Worm (Caenorhabditis elegans) whole organism, L2 larva: ENCODE measurements around the gene col-17.

Experiments
- C34F6.9 ChIP-seq: fragments of 150-350 bp; optimal IDR thresholded peaks from 2 replicates; lab custom pipeline; 2014; ENCODE audit warnings: missing biosample characterization, missing genetic modification characterization
- F13H6.1 ChIP-seq: sonication (generic microtip); optimal IDR thresholded peaks from 2 replicates; lab custom pipeline; 2016; ENCODE audit warnings: missing genetic modification characterization, missing compliant biosample characterization
- R02D3.7 ChIP-seq: fragments of 150-350 bp; optimal IDR thresholded peaks from 2 replicates; lab custom pipeline; 2014; ENCODE audit warnings: missing biosample characterization, missing genetic modification characterization
- Y55F3AM.14 ChIP-seq: fragments of 200-800 bp; sonication (Bioruptor generic); optimal IDR thresholded peaks from 2 replicates; lab custom pipeline; 2018; ENCODE audit warnings: mild to moderate bottlenecking, missing genetic modification characterization, missing compliant biosample characterization
- ZK546.5 ChIP-seq: sonication (generic microtip); optimal IDR thresholded peaks from 2 replicates; lab custom pipeline; 2017; ENCODE audit warnings: missing biosample characterization, missing genetic modification characterization
- alr-1 ChIP-seq: fragments of 150-350 bp; optimal IDR thresholded peaks from 2 replicates; lab custom pipeline; 2014; ENCODE audit warnings: missing biosample characterization, missing genetic modification characterization
- aly-2 ChIP-seq: fragments of 150-350 bp; optimal IDR thresholded peaks from 2 replicates; lab custom pipeline; 2014; ENCODE audit warnings: missing biosample characterization, missing genetic modification characterization
- ama-1 ChIP-seq: fragments of 150-350 bp; optimal IDR thresholded peaks from 2 replicates; lab custom pipeline; 2018; ENCODE audit warnings: inconsistent platforms
- blmp-1 ChIP-seq: sonication (generic microtip); optimal IDR thresholded peaks from 2 replicates; lab custom pipeline; 2017; ENCODE audit warnings: missing genetic modification characterization, mild to moderate bottlenecking, missing compliant biosample characterization, antibody characterized with exemption, moderate library complexity; ENCODE audit not compliant: insufficient read depth
- ceh-16 ChIP-seq: fragments of 150-350 bp; optimal IDR thresholded peaks from 2 replicates; lab custom pipeline; 2014; ENCODE audit warnings: missing biosample characterization, missing genetic modification characterization
- ceh-82 ChIP-seq: fragments of 150-350 bp; optimal IDR thresholded peaks from 2 replicates; lab custom pipeline; 2014; ENCODE audit warnings: missing biosample characterization, missing genetic modification characterization
- crh-2 ChIP-seq: sonication (generic microtip); optimal IDR thresholded peaks from 2 replicates; lab custom pipeline; 2017; ENCODE audit warnings: missing biosample characterization, missing genetic modification characterization
- dmd-4 ChIP-seq: sonication (generic microtip); optimal IDR thresholded peaks from 2 replicates; lab custom pipeline; 2017; ENCODE audit warnings: missing biosample characterization, missing genetic modification characterization
- egl-27 ChIP-seq: sonication (generic microtip); optimal IDR thresholded peaks from 3 replicates; lab custom pipeline; 2017; ENCODE audit warnings: missing biosample characterization, missing genetic modification reagents, missing genetic modification characterization
- elt-1 ChIP-seq: fragments of 150-350 bp; optimal IDR thresholded peaks from 2 replicates; lab custom pipeline; 2014; ENCODE audit warnings: missing biosample characterization, missing genetic modification characterization
- elt-3 ChIP-seq: sonication (generic microtip); optimal IDR thresholded peaks from 2 replicates; lab custom pipeline; 2017; ENCODE audit warnings: missing biosample characterization, missing genetic modification characterization
- fos-1 ChIP-seq: fragments of 150-350 bp; optimal IDR thresholded peaks from 2 replicates; lab custom pipeline; 2014; ENCODE audit warnings: missing biosample characterization, missing genetic modification characterization
- gmeb-1 ChIP-seq: fragments of 150-350 bp; optimal IDR thresholded peaks from 2 replicates; lab custom pipeline; 2014; ENCODE audit warnings: missing biosample characterization, missing genetic modification characterization
- lin-11 ChIP-seq: fragments of 150-350 bp; sonication (generic microtip); optimal IDR thresholded peaks from 2 replicates; lab custom pipeline; 2014; ENCODE audit warnings: missing biosample characterization, missing genetic modification characterization, inconsistent platforms, mixed read lengths
- lin-13 ChIP-seq: fragments of 150-350 bp; optimal IDR thresholded peaks from 2 replicates; lab custom pipeline; 2014; ENCODE audit warnings: missing biosample characterization, missing genetic modification reagents, missing genetic modification characterization
- lin-39 ChIP-seq: fragments of 150-350 bp; optimal IDR thresholded peaks from 2 replicates; lab custom pipeline; 2014; ENCODE audit warnings: missing biosample characterization, missing genetic modification reagents, missing genetic modification characterization
- lsy-2 ChIP-seq, 2 experiments: fragments of 150-350 bp in 1 of 2; sonication (generic microtip) in 1 of 2; optimal IDR thresholded peaks; 2 replicates each; lab custom pipeline; 2014 to 2017; ENCODE audit warnings: missing biosample characterization in 2 of 2, missing genetic modification characterization in 2 of 2
- mab-5 ChIP-seq: fragments of 150-350 bp; optimal IDR thresholded peaks from 2 replicates; lab custom pipeline; 2014; ENCODE audit warnings: missing biosample characterization, missing genetic modification characterization
- mbf-1 ChIP-seq: sonication (generic microtip); optimal IDR thresholded peaks from 2 replicates; lab custom pipeline; 2017; ENCODE audit warnings: missing biosample characterization, missing genetic modification characterization
- mdl-1 ChIP-seq, 2 experiments: fragments of 150-350 bp in 1 of 2; sonication (generic microtip) in 1 of 2; optimal IDR thresholded peaks; 2 replicates each; lab custom pipeline; 2017; ENCODE audit warnings: missing biosample characterization in 2 of 2, missing genetic modification characterization in 2 of 2
- nhr-10 ChIP-seq: sonication (generic microtip); optimal IDR thresholded peaks from 2 replicates; lab custom pipeline; 2017; ENCODE audit warnings: missing biosample characterization, missing genetic modification characterization
- nhr-11 ChIP-seq: fragments of 150-350 bp; optimal IDR thresholded peaks from 2 replicates; lab custom pipeline; 2014; ENCODE audit warnings: missing biosample characterization, missing genetic modification characterization
- nhr-12 ChIP-seq: fragments of 150-350 bp; optimal IDR thresholded peaks from 2 replicates; lab custom pipeline; 2014; ENCODE audit warnings: missing biosample characterization, missing genetic modification characterization
- nhr-129 ChIP-seq: fragments of 150-350 bp; optimal IDR thresholded peaks from 2 replicates; lab custom pipeline; 2014; ENCODE audit warnings: missing biosample characterization, missing genetic modification characterization
- nhr-21 ChIP-seq: fragments of 150-350 bp; optimal IDR thresholded peaks from 2 replicates; lab custom pipeline; 2014; ENCODE audit warnings: missing biosample characterization, missing genetic modification characterization
- nhr-23 ChIP-seq: fragments of 150-350 bp; optimal IDR thresholded peaks from 2 replicates; lab custom pipeline; 2014; ENCODE audit warnings: missing biosample characterization, missing genetic modification reagents, missing genetic modification characterization
- nhr-237 ChIP-seq: fragments of 150-350 bp; optimal IDR thresholded peaks from 2 replicates; lab custom pipeline; 2014; ENCODE audit warnings: missing biosample characterization, missing genetic modification characterization
- nhr-25 ChIP-seq: fragments of 150-350 bp; sonication (generic microtip); optimal IDR thresholded peaks from 3 replicates; lab custom pipeline; 2014; ENCODE audit warnings: missing biosample characterization, missing genetic modification characterization
- nhr-6 ChIP-seq: fragments of 150-350 bp; optimal IDR thresholded peaks from 2 replicates; lab custom pipeline; 2014; ENCODE audit warnings: missing biosample characterization, missing genetic modification characterization
- nhr-77 ChIP-seq: fragments of 150-350 bp; optimal IDR thresholded peaks from 2 replicates; lab custom pipeline; 2014; ENCODE audit warnings: missing biosample characterization, missing genetic modification characterization
- peb-1 ChIP-seq: fragments of 150-350 bp; optimal IDR thresholded peaks from 2 replicates; lab custom pipeline; 2014; ENCODE audit warnings: missing biosample characterization, missing genetic modification characterization
- sem-4 ChIP-seq: fragments of 150-350 bp; optimal IDR thresholded peaks from 2 replicates; lab custom pipeline; 2014; ENCODE audit warnings: missing biosample characterization, missing genetic modification reagents, missing genetic modification characterization
- skn-1 ChIP-seq: sonication (generic microtip); optimal IDR thresholded peaks from 2 replicates; lab custom pipeline; 2017; ENCODE audit warnings: missing biosample characterization, missing genetic modification characterization
- sma-3 ChIP-seq: sonication (generic microtip); optimal IDR thresholded peaks from 2 replicates; lab custom pipeline; 2016; ENCODE audit warnings: missing genetic modification reagents, missing genetic modification characterization, missing compliant biosample characterization
- sma-9 ChIP-seq, 2 experiments: fragments of 150-350 bp in 1 of 2; sonication (generic microtip) in 1 of 2; optimal IDR thresholded peaks; 2 replicates each; lab custom pipeline; 2014 to 2016; ENCODE audit warnings: missing genetic modification characterization in 2 of 2, mild to moderate bottlenecking in 1 of 2, missing biosample characterization in 1 of 2, missing compliant biosample characterization in 1 of 2, missing genetic modification reagents in 1 of 2, moderate library complexity in 1 of 2
- snpc-4 ChIP-seq: fragments of 150-350 bp; optimal IDR thresholded peaks from 2 replicates; lab custom pipeline; 2014; ENCODE audit warnings: missing biosample characterization, missing genetic modification characterization
- unc-39 ChIP-seq: fragments of 150-350 bp; optimal IDR thresholded peaks from 2 replicates; lab custom pipeline; 2014; ENCODE audit warnings: missing biosample characterization, missing genetic modification characterization
- unc-55 ChIP-seq: fragments of 150-350 bp; sonication (generic microtip); optimal IDR thresholded peaks from 3 replicates; lab custom pipeline; 2014; ENCODE audit warnings: missing biosample characterization, missing genetic modification reagents, missing genetic modification characterization
- unc-62 ChIP-seq: fragments of 150-350 bp; optimal IDR thresholded peaks from 2 replicates; lab custom pipeline; 2014; ENCODE audit warnings: missing biosample characterization, missing genetic modification reagents, missing genetic modification characterization
- zag-1 ChIP-seq: fragments of 150-350 bp; optimal IDR thresholded peaks from 2 replicates; lab custom pipeline; 2014; ENCODE audit warnings: missing biosample characterization, missing genetic modification characterization
- ztf-1 ChIP-seq: fragments of 200-800 bp; sonication (Bioruptor generic); conservative IDR thresholded peaks from 2 replicates; pipeline ENCODE4 v1.3.6; 2022; ENCODE audit warnings: missing genetic modification characterization, missing compliant biosample characterization
- ztf-11 ChIP-seq: sonication (generic microtip); optimal IDR thresholded peaks from 2 replicates; lab custom pipeline; 2017; ENCODE audit warnings: missing biosample characterization, missing genetic modification characterization
- ztf-4 ChIP-seq: fragments of 150-350 bp; optimal IDR thresholded peaks from 2 replicates; lab custom pipeline; 2014; ENCODE audit warnings: missing biosample characterization, missing genetic modification characterization

Gene col-17

DNA sequence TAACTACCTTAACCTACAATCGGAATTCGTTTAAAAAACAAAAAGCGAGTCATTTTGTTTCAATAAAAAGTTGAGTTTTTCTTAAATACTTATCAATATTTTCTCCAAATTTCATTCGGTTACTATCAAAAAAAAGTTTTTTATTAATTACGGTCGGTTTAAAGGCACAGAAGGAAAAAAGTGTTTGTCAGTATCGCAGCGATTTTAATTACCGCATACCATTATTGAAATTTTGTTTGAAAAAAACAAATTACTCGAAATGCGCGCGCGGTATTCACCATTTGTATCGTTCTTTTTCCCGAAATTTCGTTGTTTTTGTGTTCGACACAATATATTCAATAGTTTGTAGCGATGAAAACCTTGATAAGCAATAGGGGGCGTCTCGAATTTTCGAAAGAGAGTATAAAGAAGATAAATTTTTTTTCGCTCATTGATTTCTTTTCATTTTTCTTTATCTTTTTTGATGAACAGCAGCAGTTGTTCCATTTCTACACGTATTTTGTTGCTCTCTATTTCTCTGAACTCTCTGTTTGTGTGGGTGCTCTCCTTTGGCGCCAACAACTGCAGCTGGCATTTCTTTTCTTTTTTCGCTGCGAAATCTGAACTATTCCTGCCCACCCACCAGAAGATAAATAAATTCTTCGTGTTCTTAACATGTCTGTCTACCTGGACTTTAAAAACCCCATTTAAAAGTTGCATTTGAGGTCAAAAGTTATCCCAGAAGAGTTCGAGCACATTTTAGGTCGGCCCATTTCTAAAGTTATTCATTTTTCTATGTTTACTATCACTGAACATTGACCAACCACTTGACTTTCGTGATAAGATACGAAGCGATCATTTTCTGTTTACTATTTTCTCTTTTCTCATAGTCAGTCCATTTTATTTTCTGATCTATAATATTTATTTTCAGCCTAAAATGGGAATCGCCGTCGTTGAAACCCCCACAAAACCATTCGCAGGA lies 21.4 kb upstream of the col-17 start, which contains the start of gene pgm-1:
Gene pgm-1, plus strand, starts transcription at position 911 of the 961 bp plus-strand sequence.
- no peak for TF ChIP-seq nhr-237 (tag; lab: Kevin White, UChicago)
- no peak for TF ChIP-seq mab-5 (tag; lab: Kevin White, UChicago)
- TF ChIP-seq nhr-25 (tag; lab: Kevin White, UChicago), result no peak
- TF ChIP-seq unc-55 (GFP tag; lab: Kevin White, UChicago), result peak; percentile 9
- no peak for TF ChIP-seq ceh-16 (tag; lab: Kevin White, UChicago)
- TF ChIP-seq lin-11 (tag; lab: Kevin White, UChicago), result no peak
- TF ChIP-seq egl-27 (tag; lab: Kevin White, UChicago), result no peak
- TF ChIP-seq nhr-21, result no peak
- TF ChIP-seq mbf-1 (tag; lab: Kevin White, UChicago), result no peak
- TF ChIP-seq nhr-129 (tag; lab: Kevin White, UChicago), result peak; percentile 33
- TF ChIP-seq ztf-11 (tag; lab: Kevin White, UChicago), result no peak
- TF ChIP-seq Y55F3AM.14 (GFP tag; lab: Kevin White, UChicago), result no peak
- no peak for TF ChIP-seq lin-13
- no peak for TF ChIP-seq sem-4 (tag; lab: Kevin White, UChicago)
- TF ChIP-seq crh-2 (tag; lab: Kevin White, UChicago), result peak; percentile 53
- TF ChIP-seq zag-1, result no peak
- TF ChIP-seq nhr-23 (tag; lab: Kevin White, UChicago), result no peak
- no peak for TF ChIP-seq lin-39 (tag; lab: Kevin White, UChicago)
- no peak for TF ChIP-seq alr-1 (tag; lab: Kevin White, UChicago)
- no peak for TF ChIP-seq ceh-82 (tag; lab: Kevin White, UChicago)
- TF ChIP-seq ZK546.5 (tag; lab: Kevin White, UChicago), result no peak
- TF ChIP-seq fos-1 (tag; lab: Kevin White, UChicago), result peak; percentile 15
- TF ChIP-seq dmd-4 (tag; lab: Kevin White, UChicago), result no peak
- no peak for TF ChIP-seq peb-1
- no peak for TF ChIP-seq aly-2 (tag; lab: Kevin White, UChicago)
- no peak for TF ChIP-seq nhr-11 (tag; lab: Kevin White, UChicago)
- no peak for TF ChIP-seq nhr-77 (tag; lab: Kevin White, UChicago)
- TF ChIP-seq nhr-12 (tag; lab: Kevin White, UChicago), result no peak
- TF ChIP-seq nhr-10 (tag; lab: Kevin White, UChicago), result no peak
- no peak for TF ChIP-seq unc-39
- peak; percentile 52 for TF ChIP-seq F13H6.1 (tag; lab: Kevin White, UChicago)
- TF ChIP-seq elt-1 (tag; lab: Kevin White, UChicago), result no peak
- no peak for TF ChIP-seq ztf-1
- TF ChIP-seq elt-3 (tag; lab: Kevin White, UChicago), result no peak
- TF ChIP-seq sma-3 (GFP tag; lab: Kevin White, UChicago), result no peak
- TF ChIP-seq snpc-4 (tag; lab: Kevin White, UChicago), result no peak
- peak; percentile 70 for TF ChIP-seq C34F6.9
- peak; percentile 50 for TF ChIP-seq ama-1 (lab: Kevin White, UChicago)
- peak in 1 of 2 experiments; percentile 23 for TF ChIP-seq lsy-2 (tag; optimal IDR thresholded peaks at IDR 0.05; lab: Kevin White, UChicago)
- TF ChIP-seq mdl-1 (tag; optimal IDR thresholded peaks at IDR 0.05; lab: Kevin White, UChicago), result no peak
- peak; percentile 45 for TF ChIP-seq sma-9 (GFP tag; optimal IDR thresholded peaks at IDR 0.05; lab: Kevin White, UChicago)
- no peak for TF ChIP-seq sma-9 (tag; optimal IDR thresholded peaks at IDR 0.05; lab: Kevin White, UChicago)
- no peak for TF ChIP-seq gmeb-1 (tag; lab: Kevin White, UChicago)
- TF ChIP-seq skn-1 (tag; lab: Kevin White, UChicago), result no peak
- no peak for TF ChIP-seq R02D3.7 (tag; lab: Kevin White, UChicago)
- no peak for TF ChIP-seq blmp-1
- TF ChIP-seq nhr-6 (tag; lab: Kevin White, UChicago), result no peak
- TF ChIP-seq ztf-4 (tag; lab: Kevin White, UChicago), result no peak
- TF ChIP-seq unc-62, result no peak
